Worm (Caenorhabditis elegans): ENCODE results near the gene pph-1.

- TF ChIP-seq him-1 (tag; optimal IDR thresholded peaks at IDR 0.05) (peak; percentile 71), dao-5 (tag; optimal IDR thresholded peaks at IDR 0.05) (no peak), W03F9.2 (tag; optimal IDR thresholded peaks at IDR 0.05) (no peak)
These were observed 24.9 kb upstream of the pph-1 start for ce11 chrV:10677459-10677858.
